Worm (Caenorhabditis elegans): ENCODE results near the gene C09G5.14.

The C09G5.14 gene

ce11 chrII:10717124-10717523 lies 5.8 kb downstream of the C09G5.14 start, which contains the start of gene C09G5.13:
Gene C09G5.13, plus strand, starts transcription at chrII:10717424.
- no peak for TF ChIP-seq blmp-1 (tag; optimal IDR thresholded peaks at IDR 0.05)
- no peak for TF ChIP-seq hlh-1 (tag; optimal IDR thresholded peaks at IDR 0.05)
- TF ChIP-seq snpc-4 (tag; optimal IDR thresholded peaks at IDR 0.05), result no peak
- TF ChIP-seq mls-2 (tag; optimal IDR thresholded peaks at IDR 0.05), result no peak
- TF ChIP-seq nhr-2 (tag; optimal IDR thresholded peaks at IDR 0.05), result no peak
- TF ChIP-seq ces-1 (GFP tag; optimal IDR thresholded peaks at IDR 0.05), result no peak
- no peak for TF ChIP-seq zip-8 (tag; optimal IDR thresholded peaks at IDR 0.05)
- no peak for TF ChIP-seq flh-1 (GFP tag; optimal IDR thresholded peaks at IDR 0.05)
- no peak for TF ChIP-seq ceh-39 (tag; optimal IDR thresholded peaks at IDR 0.05)
- TF ChIP-seq mab-5 (tag; optimal IDR thresholded peaks at IDR 0.05), result no peak
- TF ChIP-seq mep-1 (tag; optimal IDR thresholded peaks at IDR 0.05), result no peak
- no peak for TF ChIP-seq M03D4.4 (tag; optimal IDR thresholded peaks at IDR 0.05)
- TF ChIP-seq ceh-43 (GFP tag; optimal IDR thresholded peaks at IDR 0.05), result no peak
- TF ChIP-seq nhr-28 (tag; optimal IDR thresholded peaks at IDR 0.05), result no peak

DNA sequence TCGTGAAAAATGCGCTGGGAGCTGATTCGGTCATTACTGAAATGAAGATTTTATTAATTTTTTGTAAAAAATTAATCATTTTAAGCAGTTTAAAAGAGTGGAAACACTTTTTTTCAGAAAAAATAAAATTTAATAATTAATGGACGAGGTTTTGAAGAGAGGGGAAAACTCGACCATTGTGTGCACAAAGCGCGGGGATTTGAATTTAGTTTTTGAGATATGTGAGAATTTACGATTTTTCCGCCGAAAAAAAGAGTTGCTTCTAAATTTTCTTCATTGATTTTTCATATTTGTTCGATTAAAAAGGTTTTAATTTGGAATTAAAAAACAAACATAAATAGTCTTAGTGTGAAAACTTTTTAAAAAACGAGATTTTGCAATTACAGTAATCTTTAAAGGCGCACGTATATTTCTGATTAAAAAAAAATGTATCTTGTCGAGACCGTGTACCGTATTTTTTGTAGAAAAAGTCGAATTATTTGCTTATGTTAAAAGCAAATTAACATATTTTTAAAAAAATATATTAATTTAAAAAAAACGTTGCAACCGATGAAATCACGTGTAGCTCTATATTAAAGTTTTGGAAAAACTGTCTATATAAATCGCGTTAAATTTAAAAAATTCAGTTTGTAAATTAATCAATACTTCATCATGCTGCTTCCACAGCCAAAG lies 8.6 kb downstream of the C09G5.14 start, which contains the start of the genes dph-2 and C09G5.7:
dph-2 (minus strand) TSS at position 36 of the 672 bp plus-strand sequence.
C09G5.7 (plus strand) TSS at position 622 of the 672 bp plus-strand sequence.
- TF ChIP-seq ztf-11 (tag; optimal IDR thresholded peaks at IDR 0.05) (no peak), mls-2 (tag; optimal IDR thresholded peaks at IDR 0.05) (no peak)

ce11 chrII:10708660-10709059 lies 14.3 kb downstream of the C09G5.14 start, which contains the start of gene bli-1:
Gene bli-1, plus strand, starts transcription at chrII:10708960.
- no peak for TF ChIP-seq nhr-28 (tag; optimal IDR thresholded peaks at IDR 0.05)
- TF ChIP-seq mls-2 (tag; optimal IDR thresholded peaks at IDR 0.05), result no peak
- TF ChIP-seq M03D4.4 (tag; optimal IDR thresholded peaks at IDR 0.05), result no peak
- TF ChIP-seq elt-3 (tag; optimal IDR thresholded peaks at IDR 0.05), result no peak
- TF ChIP-seq unc-120 (tag; optimal IDR thresholded peaks at IDR 0.05; ENCODE audit: poor library complexity, severe bottlenecking), result no peak
- no peak for TF ChIP-seq nhr-76 (tag; optimal IDR thresholded peaks at IDR 0.05)
- TF ChIP-seq mab-5 (tag; optimal IDR thresholded peaks at IDR 0.05), result no peak
- no peak for TF ChIP-seq lin-13 (tag; optimal IDR thresholded peaks at IDR 0.05)
- TF ChIP-seq lsy-2 (tag; optimal IDR thresholded peaks at IDR 0.05), result no peak
- TF ChIP-seq ceh-43 (GFP tag; optimal IDR thresholded peaks at IDR 0.05), result no peak
- TF ChIP-seq bed-3 (GFP tag; optimal IDR thresholded peaks at IDR 0.05), result no peak
- TF ChIP-seq ztf-11 (tag; optimal IDR thresholded peaks at IDR 0.05), result no peak
- no peak for TF ChIP-seq flh-1 (GFP tag; optimal IDR thresholded peaks at IDR 0.05)
- TF ChIP-seq drap-1 (GFP tag; optimal IDR thresholded peaks at IDR 0.05), result no peak
- no peak for TF ChIP-seq pha-4 (tag; optimal IDR thresholded peaks at IDR 0.05)
- TF ChIP-seq hlh-1 (tag; optimal IDR thresholded peaks at IDR 0.05), result no peak
- TF ChIP-seq ces-1 (GFP tag; optimal IDR thresholded peaks at IDR 0.05), result no peak
- TF ChIP-seq nhr-2 (tag; optimal IDR thresholded peaks at IDR 0.05), result no peak
- no peak for TF ChIP-seq mep-1 (tag; optimal IDR thresholded peaks at IDR 0.05)
- no peak for TF ChIP-seq ceh-83 (GFP tag; optimal IDR thresholded peaks at IDR 0.05)

ce11 chrII:10707439-10708096 lies 15.4 kb downstream of the C09G5.14 start:
- TF ChIP-seq lsy-2 (tag; optimal IDR thresholded peaks at IDR 0.05) (no peak), elt-3 (tag; optimal IDR thresholded peaks at IDR 0.05) (no peak), elt-1 (tag; optimal IDR thresholded peaks at IDR 0.05; ENCODE audit: borderline replicate concordance, insufficient read depth) (no peak), bed-3 (GFP tag; optimal IDR thresholded peaks at IDR 0.05) (no peak), nhr-12 (tag; optimal IDR thresholded peaks at IDR 0.05) (no peak), nhr-76 (tag; optimal IDR thresholded peaks at IDR 0.05) (no peak)

DNA sequence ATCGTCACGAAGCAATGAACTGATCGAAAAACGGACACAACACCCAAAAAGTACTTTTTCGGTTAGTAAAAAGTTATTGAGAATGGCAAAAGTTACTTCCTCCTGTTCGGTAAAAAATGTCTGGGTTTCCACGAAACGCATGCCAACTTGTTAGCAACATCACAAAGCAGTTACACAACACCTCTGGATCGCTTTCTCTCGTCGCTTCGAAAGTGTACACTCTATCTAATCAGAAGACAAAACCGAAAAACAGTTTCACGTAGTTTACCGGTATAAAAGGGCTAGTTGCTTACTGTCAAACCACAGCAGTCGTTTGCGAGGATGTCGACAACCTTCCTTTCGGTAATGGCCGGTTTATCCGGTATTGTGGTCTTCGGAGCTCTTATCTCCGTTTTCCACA lies 16.1 kb downstream of the C09G5.14 start, which contains the start of gene col-80:
col-80 (plus strand) TSS at position 301 of the 400 bp plus-strand sequence.
- no peak for TF ChIP-seq ceh-43 (GFP tag; optimal IDR thresholded peaks at IDR 0.05)
- no peak for TF ChIP-seq sptf-1 (tag; optimal IDR thresholded peaks at IDR 0.05)
- no peak for TF ChIP-seq ztf-11 (tag; optimal IDR thresholded peaks at IDR 0.05)
- TF ChIP-seq lin-32 (GFP tag; optimal IDR thresholded peaks at IDR 0.05), result no peak
- no peak for TF ChIP-seq nhr-237 (tag; optimal IDR thresholded peaks at IDR 0.05)
- no peak for TF ChIP-seq mep-1 (tag; optimal IDR thresholded peaks at IDR 0.05)
- no peak for TF ChIP-seq unc-120 (tag; optimal IDR thresholded peaks at IDR 0.05; ENCODE audit: poor library complexity, severe bottlenecking)
- no peak for TF ChIP-seq lin-13 (tag; optimal IDR thresholded peaks at IDR 0.05)
- TF ChIP-seq sem-2 (GFP tag; optimal IDR thresholded peaks at IDR 0.05), result no peak
- TF ChIP-seq nhr-2 (tag; optimal IDR thresholded peaks at IDR 0.05), result no peak
- TF ChIP-seq unc-39 (tag; optimal IDR thresholded peaks at IDR 0.05), result no peak
- no peak for TF ChIP-seq mab-5 (tag; optimal IDR thresholded peaks at IDR 0.05)
- no peak for TF ChIP-seq lsy-2 (tag; optimal IDR thresholded peaks at IDR 0.05)
- TF ChIP-seq elt-3 (tag; optimal IDR thresholded peaks at IDR 0.05), result no peak
- TF ChIP-seq ces-1 (GFP tag; optimal IDR thresholded peaks at IDR 0.05), result no peak
- TF ChIP-seq ham-2 (GFP tag; optimal IDR thresholded peaks at IDR 0.05), result no peak
- TF ChIP-seq pha-4 (tag; optimal IDR thresholded peaks at IDR 0.05), result no peak
- no peak for TF ChIP-seq drap-1 (GFP tag; optimal IDR thresholded peaks at IDR 0.05)
- no peak for TF ChIP-seq elt-1 (tag; optimal IDR thresholded peaks at IDR 0.05; ENCODE audit: borderline replicate concordance, insufficient read depth)

Measured in whole organism, mixed stage, embryonic.